Fruit fly (Drosophila melanogaster) whole organism, embryonic: ENCODE data around the gene smid.

Experiments
- Adf1 ChIP-seq: fragments of 200-800 bp; sonication (Bioruptor generic); IDR thresholded peaks from 2 replicates; pipeline ENCODE4 v1.3.6; 2022; ENCODE audit warnings: missing biosample characterization, missing genetic modification characterization
- Atf-2 ChIP-seq: fragments of 200-800 bp; sonication (Bioruptor generic); optimal IDR thresholded peaks from 2 replicates; lab custom pipeline; 2016; ENCODE audit warnings: missing biosample characterization, missing genetic modification characterization
- CG1024 ChIP-seq: fragments of 200-800 bp; sonication (Bioruptor generic); IDR thresholded peaks from 2 replicates; pipeline ENCODE4 v1.3.6; 2022; ENCODE audit warnings: missing biosample characterization, missing genetic modification characterization
- CG10431 ChIP-seq: fragments of 200-800 bp; sonication (Bioruptor generic); optimal IDR thresholded peaks from 3 replicates; lab custom pipeline; 2018; ENCODE audit warnings: missing biosample characterization, mild to moderate bottlenecking, missing genetic modification characterization
- CG10462 ChIP-seq: fragments of 200-800 bp; sonication (Bioruptor generic); optimal IDR thresholded peaks from 2 replicates; lab custom pipeline; 2016; ENCODE audit warnings: missing biosample characterization, missing genetic modification characterization
- CG10654 ChIP-seq: fragments of 200-800 bp; sonication (Bioruptor generic); optimal IDR thresholded peaks from 2 replicates; lab custom pipeline; 2016; ENCODE audit warnings: missing biosample characterization, missing genetic modification characterization
- CG12104 ChIP-seq: fragments of 200-800 bp; sonication (Bioruptor generic); optimal IDR thresholded peaks from 3 replicates; lab custom pipeline; 2016; ENCODE audit warnings: missing biosample characterization, missing genetic modification characterization
- CG12769 ChIP-seq: fragments of 200-800 bp; sonication (Bioruptor generic); optimal IDR thresholded peaks from 2 replicates; lab custom pipeline; 2019; ENCODE audit warnings: missing biosample characterization, mild to moderate bottlenecking, missing genetic modification characterization, moderate library complexity
- CG12942 ChIP-seq: fragments of 200-800 bp; sonication (Bioruptor generic); optimal IDR thresholded peaks from 3 replicates; lab custom pipeline; 2016; ENCODE audit warnings: missing biosample characterization, missing genetic modification characterization
- CG13624 ChIP-seq: fragments of 200-800 bp; sonication (Bioruptor generic); optimal IDR thresholded peaks from 2 replicates; lab custom pipeline; 2016; ENCODE audit warnings: missing biosample characterization, missing genetic modification characterization
- CG17328 ChIP-seq: fragments of 200-800 bp; sonication (Bioruptor generic); IDR thresholded peaks from 2 replicates; pipeline ENCODE4 v1.3.6; 2022; ENCODE audit warnings: missing biosample characterization, missing genetic modification characterization
- CG18619 ChIP-seq: fragments of 200-800 bp; sonication (Bioruptor generic); optimal IDR thresholded peaks from 3 replicates; lab custom pipeline; 2017; ENCODE audit warnings: missing biosample characterization, mild to moderate bottlenecking, missing genetic modification characterization
- CG2120 ChIP-seq: fragments of 200-800 bp; sonication (Bioruptor generic); optimal IDR thresholded peaks from 3 replicates; lab custom pipeline; 2016; ENCODE audit warnings: missing biosample characterization, missing genetic modification characterization
- CG33557 ChIP-seq: fragments of 200-800 bp; sonication (Bioruptor generic); optimal IDR thresholded peaks from 2 replicates; lab custom pipeline; 2019; ENCODE audit warnings: missing biosample characterization, mild to moderate bottlenecking, missing genetic modification characterization, moderate library complexity
- CG34376 ChIP-seq: fragments of 200-800 bp; sonication (Bioruptor generic); optimal IDR thresholded peaks from 2 replicates; lab custom pipeline; 2018; ENCODE audit warnings: missing biosample characterization, mild to moderate bottlenecking, missing genetic modification characterization
- CG34422 ChIP-seq: fragments of 200-800 bp; sonication (Bioruptor generic); IDR thresholded peaks from 3 replicates; pipeline ENCODE4 v1.3.6; 2022; ENCODE audit warnings: missing biosample characterization, missing genetic modification characterization
- CG4360 ChIP-seq: fragments of 200-800 bp; sonication (Bioruptor generic); IDR thresholded peaks from 2 replicates; pipeline ENCODE4 v1.3.6; 2022; ENCODE audit warnings: missing biosample characterization, missing genetic modification characterization
- CG6813 ChIP-seq: fragments of 200-800 bp; sonication (Bioruptor generic); optimal IDR thresholded peaks from 2 replicates; lab custom pipeline; 2017; ENCODE audit warnings: missing biosample characterization, missing genetic modification characterization, mild to moderate bottlenecking, moderate library complexity, missing genetic modification reagents
- CG8924 ChIP-seq: fragments of 200-800 bp; optimal IDR thresholded peaks from 3 replicates; lab custom pipeline; 2019; ENCODE audit warnings: missing biosample characterization, mild to moderate bottlenecking, missing genetic modification characterization, moderate library complexity
- D19A ChIP-seq: fragments of 200-800 bp; optimal IDR thresholded peaks from 3 replicates; lab custom pipeline; 2019; ENCODE audit warnings: missing biosample characterization, mild to moderate bottlenecking, missing genetic modification characterization, moderate library complexity
- Dip3 ChIP-seq: fragments of 200-800 bp; sonication (Bioruptor generic); optimal IDR thresholded peaks from 3 replicates; lab custom pipeline; 2016; ENCODE audit warnings: missing biosample characterization, missing genetic modification characterization
- Elba2 ChIP-seq: fragments of 200-800 bp; sonication (Bioruptor generic); optimal IDR thresholded peaks from 3 replicates; lab custom pipeline; 2016; ENCODE audit warnings: missing biosample characterization, missing genetic modification characterization
- Nf-YB ChIP-seq: fragments of 200-800 bp; sonication (Bioruptor generic); optimal IDR thresholded peaks from 3 replicates; lab custom pipeline; 2019; ENCODE audit warnings: missing biosample characterization, mild to moderate bottlenecking, missing genetic modification characterization, moderate library complexity
- Nf-YC ChIP-seq: fragments of 200-800 bp; optimal IDR thresholded peaks from 3 replicates; lab custom pipeline; 2019; ENCODE audit warnings: missing biosample characterization, mild to moderate bottlenecking, missing genetic modification characterization, moderate library complexity
- aop ChIP-seq: fragments of 200-800 bp; sonication (Bioruptor generic); IDR thresholded peaks from 2 replicates; pipeline ENCODE4 v1.3.6; 2022; ENCODE audit warnings: missing biosample characterization, missing genetic modification characterization
- ase ChIP-seq: fragments of 200-800 bp; sonication (Bioruptor generic); IDR thresholded peaks from 3 replicates; pipeline ENCODE4 v1.3.6; 2022; ENCODE audit warnings: missing biosample characterization, missing genetic modification characterization
- bbx ChIP-seq: fragments of 200-800 bp; sonication (Bioruptor generic); IDR thresholded peaks from 2 replicates; pipeline ENCODE4 v1.3.6; 2022; ENCODE audit warnings: missing biosample characterization, missing genetic modification characterization; ENCODE audit not compliant: partially characterized antibody
- br ChIP-seq: fragments of >200 bp; optimal IDR thresholded peaks from 2 replicates; lab custom pipeline; 2017
- cg ChIP-seq: fragments of 200-800 bp; sonication (Bioruptor generic); optimal IDR thresholded peaks from 3 replicates; lab custom pipeline; 2019; ENCODE audit warnings: missing biosample characterization, mild to moderate bottlenecking, missing genetic modification characterization, moderate library complexity
- corto ChIP-seq: fragments of 200-800 bp; sonication (Bioruptor generic); optimal IDR thresholded peaks from 2 replicates; lab custom pipeline; 2016; ENCODE audit warnings: missing biosample characterization, mild to moderate bottlenecking, missing genetic modification characterization, moderate library complexity
- dan ChIP-seq: fragments of 200-800 bp; sonication (Bioruptor generic); IDR thresholded peaks from 2 replicates; pipeline ENCODE4 v1.3.6; 2022; ENCODE audit warnings: missing biosample characterization, missing genetic modification characterization
- gce ChIP-seq: fragments of 200-800 bp; sonication (Bioruptor generic); IDR thresholded peaks from 3 replicates; pipeline ENCODE4 v1.3.6; 2022; ENCODE audit warnings: missing biosample characterization, missing genetic modification characterization
- gt ChIP-seq: fragments of 200-800 bp; sonication (Bioruptor generic); IDR thresholded peaks from 2 replicates; pipeline ENCODE4 v1.3.6; 2022; ENCODE audit warnings: missing biosample characterization, missing genetic modification characterization
- insv ChIP-seq, 2 experiments: fragments of 200-800 bp; sonication (Bioruptor generic); optimal IDR thresholded peaks; 3 replicates each; lab custom pipeline; 2016 to 2018; ENCODE audit warnings: missing biosample characterization in 2 of 2, missing genetic modification characterization in 2 of 2
- knrl ChIP-seq: fragments of 200-800 bp; sonication (Bioruptor generic); IDR thresholded peaks from 3 replicates; pipeline ENCODE4 v1.3.6; 2022; ENCODE audit warnings: missing biosample characterization, missing genetic modification characterization; ENCODE audit not compliant: partially characterized antibody
- lmd ChIP-seq: fragments of 200-800 bp; sonication (Bioruptor generic); IDR thresholded peaks from 2 replicates; pipeline ENCODE4 v1.3.6; 2022; ENCODE audit warnings: missing biosample characterization, missing genetic modification characterization
- lov ChIP-seq, 2 experiments: fragments of 200-800 bp in 1 of 2; fragments of >200 bp in 1 of 2; sonication (Bioruptor generic) in 1 of 2; IDR thresholded peaks in 1 of 2; optimal IDR thresholded peaks in 1 of 2; 2 replicates in 1 of 2; 3 replicates in 1 of 2; pipeline versions ENCODE4 v1.3.6 to Lab custom; 2017 to 2022; ENCODE audit warnings: missing biosample characterization in 1 of 2, missing genetic modification characterization in 1 of 2
- pnt ChIP-seq: fragments of 200-800 bp; sonication (Bioruptor generic); optimal IDR thresholded peaks from 3 replicates; lab custom pipeline; 2016; ENCODE audit warnings: missing biosample characterization, missing genetic modification characterization
- pros ChIP-seq: fragments of 200-800 bp; sonication (Bioruptor generic); optimal IDR thresholded peaks from 3 replicates; lab custom pipeline; 2019; ENCODE audit warnings: missing biosample characterization, mild to moderate bottlenecking, missing genetic modification characterization, moderate library complexity
- sd ChIP-seq: fragments of 200-800 bp; sonication (Bioruptor generic); optimal IDR thresholded peaks from 3 replicates; lab custom pipeline; 2018; ENCODE audit warnings: missing biosample characterization, mild to moderate bottlenecking, missing genetic modification characterization, moderate library complexity
- sens ChIP-seq: fragments of 200-800 bp; sonication (Bioruptor generic); peaks from one replicate; lab custom pipeline; 2016; ENCODE audit warnings: missing biosample characterization, missing genetic modification characterization
- sqz ChIP-seq: fragments of 200-800 bp; sonication (Bioruptor generic); optimal IDR thresholded peaks from 3 replicates; lab custom pipeline; 2018; ENCODE audit warnings: missing biosample characterization, mild to moderate bottlenecking, missing genetic modification characterization
- stc ChIP-seq: fragments of 200-800 bp; sonication (Bioruptor generic); IDR thresholded peaks from 2 replicates; pipeline ENCODE4 v1.3.6; 2022; ENCODE audit warnings: missing biosample characterization, missing genetic modification characterization
- sug ChIP-seq: fragments of 200-800 bp; optimal IDR thresholded peaks from 2 replicates; lab custom pipeline; 2019; ENCODE audit warnings: missing biosample characterization, mild to moderate bottlenecking, missing genetic modification characterization, moderate library complexity
- tup ChIP-seq: fragments of 200-800 bp; sonication (Bioruptor generic); optimal IDR thresholded peaks from 2 replicates; lab custom pipeline; 2016; ENCODE audit warnings: missing biosample characterization, mild to moderate bottlenecking, missing genetic modification characterization, moderate library complexity
- zfh1 ChIP-seq: fragments of 200-800 bp; sonication (Bioruptor generic); IDR thresholded peaks from 3 replicates; pipeline ENCODE4 v1.3.6; 2022; ENCODE audit warnings: missing biosample characterization, missing genetic modification characterization

The smid gene

dm6 chr3L:7361095-7361522 is 20.3 kb upstream of the smid start (continued):
- TF ChIP-seq CG34376 (GFP tag; lab: Kevin White, UChicago) = peak; percentile 69
- no peak for TF ChIP-seq pnt (GFP tag; lab: Kevin White, UChicago)
- TF ChIP-seq gce (GFP tag; lab: Robert Waterston, UW) = peak; percentile 47; the same call in 1 of the 3 replicates
- no peak for TF ChIP-seq br (lab: Kevin White, UChicago)
- TF ChIP-seq CG1024 (GFP tag; lab: Robert Waterston, UW) = peak; percentile 46; the same call in 1 of the 2 replicates

dm6 chr3L:7364717-7365278 is 16.6 kb upstream of the smid start:
- TF ChIP-seq CG8924 (tag; lab: Kevin White, UChicago) (peak; percentile 14), Nf-YB (GFP tag; lab: Kevin White, UChicago) (peak; percentile 43), CG18619 (GFP tag; lab: Kevin White, UChicago) (no peak), sqz (GFP tag; lab: Kevin White, UChicago) (peak; percentile 4), gt (GFP tag; lab: Robert Waterston, UW) (no peak), CG33557 (GFP tag; lab: Kevin White, UChicago) (peak; percentile 24), CG13624 (GFP tag; lab: Kevin White, UChicago) (no peak), CG12769 (tag; lab: Kevin White, UChicago) (no peak), insv (GFP tag; optimal IDR thresholded peaks at IDR 0.05; lab: Kevin White, UChicago) (peak; percentile 59 to 96), dan (GFP tag; lab: Robert Waterston, UW) (no peak), Adf1 (GFP tag; lab: Robert Waterston, UW) (peak; percentile 85), Dip3 (no peak), sens (GFP tag; lab: Kevin White, UChicago) (peak; percentile 61), aop (peak; percentile 3; the same call in 1 of the 2 replicates), Elba2 (peak; percentile 51), lov (optimal IDR thresholded peaks at IDR 0.05; lab: Kevin White, UChicago) (no peak), lov (GFP tag; IDR thresholded peaks at IDR 0.05; lab: Robert Waterston, UW) (no peak), sug (tag; lab: Kevin White, UChicago) (no peak), CG4360 (GFP tag; lab: Robert Waterston, UW) (peak; percentile 97), pros (GFP tag; lab: Kevin White, UChicago) (peak; percentile 35), D19A (tag; lab: Kevin White, UChicago) (no peak), lmd (GFP tag; lab: Robert Waterston, UW) (no peak), ase (no peak), corto (GFP tag; lab: Kevin White, UChicago) (no peak), CG34422 (GFP tag; lab: Robert Waterston, UW) (0 out of 3 replicates have a peak, but pooled peaks have one; percentile 14), cg (GFP tag; lab: Kevin White, UChicago) (peak; percentile 69), Nf-YC (peak; percentile 47)

- TF ChIP-seq CG10431 (GFP tag; lab: Kevin White, UChicago) (peak; percentile 1), CG17328 (GFP tag; lab: Robert Waterston, UW) (peak; percentile 33; the same call in 1 of the 2 replicates), sqz (GFP tag; lab: Kevin White, UChicago) (peak; percentile 33), stc (GFP tag; lab: Robert Waterston, UW) (0 out of 2 replicates have a peak, but pooled peaks have one; percentile 38), CG6813 (GFP tag; lab: Kevin White, UChicago) (peak; percentile 48), CG12942 (peak; percentile 26), CG10462 (GFP tag; lab: Kevin White, UChicago) (no peak), zfh1 (GFP tag; lab: Robert Waterston, UW) (peak; percentile 47; the same call in 2 of the 3 replicates), CG10654 (GFP tag; lab: Kevin White, UChicago) (no peak), knrl (GFP tag; lab: Robert Waterston, UW) (no peak), CG18619 (GFP tag; lab: Kevin White, UChicago) (peak; percentile 16), bbx (GFP tag; lab: Robert Waterston, UW) (no peak), CG12104 (no peak), sd (tag; lab: Kevin White, UChicago) (peak; percentile 86), CG2120 (GFP tag; lab: Kevin White, UChicago) (peak; percentile 59), tup (GFP tag; lab: Kevin White, UChicago) (no peak), Atf-2 (GFP tag; lab: Kevin White, UChicago) (no peak)
Measured at dm6 chr3L:7367798-7368678, 13.4 kb upstream of the smid start.
